Worm (Caenorhabditis elegans) whole organism, late embryonic: Measurements from ENCODE around the gene F35H8.2.

ENCODE experiments used
- T23F11.4 ChIP-seq: fragments of 200-800 bp; sonication (Bioruptor generic); optimal IDR thresholded peaks from 2 replicates; lab custom pipeline; 2018; ENCODE audit warnings: mild to moderate bottlenecking, missing genetic modification characterization, missing compliant biosample characterization
- fax-1 ChIP-seq: sonication (generic microtip); optimal IDR thresholded peaks from 2 replicates; lab custom pipeline; 2016; ENCODE audit warnings: missing genotype, missing genetic modification characterization, missing compliant biosample characterization

- TF ChIP-seq fax-1 (tag; lab: Kevin White, UChicago) (no peak), T23F11.4 (GFP tag; lab: Kevin White, UChicago) (no peak)
Measured at ce11 chrII:9605954-9606353, 50.7 kb downstream of the F35H8.2 start.
